Fruit fly (Drosophila melanogaster) whole organism, embryonic: ENCODE data around the gene mRpL3.

ENCODE experiments used
- CG11093 ChIP-seq: fragments of 200-800 bp; sonication (Bioruptor generic); IDR thresholded peaks from 3 replicates; pipeline ENCODE4 v1.3.6; 2022; ENCODE audit warnings: missing biosample characterization, missing genetic modification characterization
- CG11398 ChIP-seq: fragments of 200-800 bp; sonication (Bioruptor generic); optimal IDR thresholded peaks from 2 replicates; lab custom pipeline; 2016; ENCODE audit warnings: missing biosample characterization, missing genetic modification characterization
- CG12769 ChIP-seq: fragments of 200-800 bp; sonication (Bioruptor generic); optimal IDR thresholded peaks from 2 replicates; lab custom pipeline; 2019; ENCODE audit warnings: missing biosample characterization, mild to moderate bottlenecking, missing genetic modification characterization, moderate library complexity
- CG13123 ChIP-seq: fragments of 200-800 bp; sonication (Bioruptor generic); optimal IDR thresholded peaks from 2 replicates; lab custom pipeline; 2016; ENCODE audit warnings: missing biosample characterization, missing genetic modification characterization
- CG13894 ChIP-seq: fragments of 200-800 bp; sonication (Bioruptor generic); optimal IDR thresholded peaks from 3 replicates; lab custom pipeline; 2018; ENCODE audit warnings: missing biosample characterization, mild to moderate bottlenecking, missing genetic modification characterization, moderate library complexity
- CG16779 ChIP-seq: fragments of 200-800 bp; sonication (Bioruptor generic); IDR thresholded peaks from 2 replicates; pipeline ENCODE4 v1.3.6; 2022; ENCODE audit warnings: missing biosample characterization, missing genetic modification characterization
- CG17385 ChIP-seq: fragments of 200-800 bp; sonication (Bioruptor generic); optimal IDR thresholded peaks from 3 replicates; lab custom pipeline; 2018; ENCODE audit warnings: missing biosample characterization, mild to moderate bottlenecking, missing genetic modification characterization
- CG2129 ChIP-seq: fragments of 200-800 bp; sonication (Bioruptor generic); IDR thresholded peaks from 2 replicates; pipeline ENCODE4 v1.3.6; 2022; ENCODE audit warnings: missing biosample characterization, missing genetic modification characterization; ENCODE audit not compliant: partially characterized antibody
- CG2202 ChIP-seq: fragments of 200-800 bp; sonication (Bioruptor generic); optimal IDR thresholded peaks from 2 replicates; lab custom pipeline; 2018; ENCODE audit warnings: missing biosample characterization, mild to moderate bottlenecking, missing genetic modification characterization
- CG31441 ChIP-seq: fragments of 200-800 bp; sonication (Bioruptor generic); IDR thresholded peaks from 2 replicates; pipeline ENCODE4 v1.3.6; 2022; ENCODE audit warnings: missing biosample characterization, missing genetic modification characterization
- CG34224 ChIP-seq: fragments of 200-800 bp; sonication (Bioruptor generic); IDR thresholded peaks from 3 replicates; pipeline ENCODE4 v1.3.6; 2022; ENCODE audit warnings: missing biosample characterization, missing genetic modification characterization; ENCODE audit not compliant: partially characterized antibody
- CG42726 ChIP-seq: fragments of 200-800 bp; sonication (Bioruptor generic); IDR thresholded peaks from 2 replicates; pipeline ENCODE4 v1.3.6; 2022; ENCODE audit warnings: missing biosample characterization, missing genetic modification characterization; ENCODE audit not compliant: partially characterized antibody
- CG4617 ChIP-seq: fragments of 200-800 bp; sonication (Bioruptor generic); optimal IDR thresholded peaks from 3 replicates; lab custom pipeline; 2016; ENCODE audit warnings: missing biosample characterization, missing genetic modification characterization, borderline replicate concordance
- CG6683 ChIP-seq: fragments of 200-800 bp; sonication (Bioruptor generic); optimal IDR thresholded peaks from 2 replicates; lab custom pipeline; 2017; ENCODE audit warnings: missing biosample characterization, mild to moderate bottlenecking, missing genetic modification characterization, missing genetic modification reagents
- CG6689 ChIP-seq: fragments of 200-800 bp; sonication (Bioruptor generic); IDR thresholded peaks from 2 replicates; pipeline ENCODE4 v1.3.6; 2022; ENCODE audit warnings: missing biosample characterization, missing genetic modification characterization
- CG6791 ChIP-seq: fragments of 200-800 bp; sonication (Bioruptor generic); IDR thresholded peaks from 3 replicates; pipeline ENCODE4 v1.3.6; 2022; ENCODE audit warnings: missing biosample characterization, missing genetic modification characterization; ENCODE audit not compliant: partially characterized antibody
- D19A ChIP-seq: fragments of 200-800 bp; optimal IDR thresholded peaks from 3 replicates; lab custom pipeline; 2019; ENCODE audit warnings: missing biosample characterization, mild to moderate bottlenecking, missing genetic modification characterization, moderate library complexity
- Doc3 ChIP-seq: fragments of 200-800 bp; sonication (Bioruptor generic); IDR thresholded peaks from 3 replicates; pipeline ENCODE4 v1.3.6; 2022; ENCODE audit warnings: missing biosample characterization, missing genetic modification characterization; ENCODE audit not compliant: partially characterized antibody
- Dref ChIP-seq: fragments of 200-800 bp; sonication (Bioruptor generic); IDR thresholded peaks from 2 replicates; pipeline ENCODE4 v1.3.6; 2022; ENCODE audit warnings: missing biosample characterization, missing genetic modification characterization
- Ets65A ChIP-seq: fragments of 200-800 bp; sonication (Bioruptor generic); peaks from one replicate; lab custom pipeline; 2016; ENCODE audit warnings: missing biosample characterization, missing genetic modification characterization
- Ets97D ChIP-seq: fragments of 200-800 bp; sonication (Bioruptor generic); optimal IDR thresholded peaks from 3 replicates; lab custom pipeline; 2016; ENCODE audit warnings: missing biosample characterization, missing genetic modification characterization
- HLH54F ChIP-seq: fragments of 200-800 bp; sonication (Bioruptor generic); optimal IDR thresholded peaks from 3 replicates; lab custom pipeline; 2016; ENCODE audit warnings: missing biosample characterization, missing genetic modification characterization
- Hey ChIP-seq: fragments of 200-800 bp; sonication (Bioruptor generic); optimal IDR thresholded peaks from 3 replicates; lab custom pipeline; 2018; ENCODE audit warnings: missing biosample characterization, mild to moderate bottlenecking, missing genetic modification characterization
- Med ChIP-seq: fragments of 200-800 bp; sonication (Bioruptor generic); peaks from one replicate; lab custom pipeline; 2016; ENCODE audit warnings: missing biosample characterization, missing genetic modification characterization, mild to moderate bottlenecking, inconsistent platforms, moderate library complexity
- Nf-YB ChIP-seq: fragments of 200-800 bp; sonication (Bioruptor generic); optimal IDR thresholded peaks from 3 replicates; lab custom pipeline; 2019; ENCODE audit warnings: missing biosample characterization, mild to moderate bottlenecking, missing genetic modification characterization, moderate library complexity
- Sox100B ChIP-seq: fragments of 200-800 bp; sonication (Bioruptor generic); optimal IDR thresholded peaks from 3 replicates; lab custom pipeline; 2018; ENCODE audit warnings: missing biosample characterization, mild to moderate bottlenecking, missing genetic modification characterization
- amos ChIP-seq: fragments of 200-800 bp; sonication (Bioruptor generic); IDR thresholded peaks from 2 replicates; pipeline ENCODE4 v1.3.6; 2022; ENCODE audit warnings: missing biosample characterization, missing genetic modification characterization; ENCODE audit not compliant: partially characterized antibody
- bbx ChIP-seq: fragments of 200-800 bp; sonication (Bioruptor generic); IDR thresholded peaks from 2 replicates; pipeline ENCODE4 v1.3.6; 2022; ENCODE audit warnings: missing biosample characterization, missing genetic modification characterization; ENCODE audit not compliant: partially characterized antibody
- chinmo ChIP-seq: fragments of 200-800 bp; sonication (Bioruptor generic); IDR thresholded peaks from 4 replicates; pipeline ENCODE4 v1.3.6; 2022; ENCODE audit warnings: missing biosample characterization, missing genetic modification characterization; ENCODE audit not compliant: partially characterized antibody
- crc ChIP-seq: fragments of 200-800 bp; sonication (Bioruptor generic); optimal IDR thresholded peaks from 2 replicates; lab custom pipeline; 2016; ENCODE audit warnings: missing biosample characterization, missing genetic modification characterization
- dmrt99B ChIP-seq: fragments of 200-800 bp; sonication (Bioruptor generic); optimal IDR thresholded peaks from 2 replicates; lab custom pipeline; 2018; ENCODE audit warnings: missing biosample characterization, mild to moderate bottlenecking, missing genetic modification characterization, moderate library complexity
- eve ChIP-seq, 2 experiments: fragments of >200 bp; optimal IDR thresholded peaks; 2 replicates each; lab custom pipeline; 2017; ENCODE audit warnings: missing biosample characterization in 2 of 2, missing genetic modification characterization in 2 of 2
- fd96Cb ChIP-seq: fragments of 200-800 bp; sonication (Bioruptor generic); optimal IDR thresholded peaks from 2 replicates; lab custom pipeline; 2018; ENCODE audit warnings: missing biosample characterization, mild to moderate bottlenecking, missing genetic modification characterization, moderate library complexity
- gcm ChIP-seq: fragments of 200-800 bp; sonication (Bioruptor generic); optimal IDR thresholded peaks from 2 replicates; lab custom pipeline; 2019; ENCODE audit warnings: missing biosample characterization, mild to moderate bottlenecking, missing genetic modification characterization, moderate library complexity
- ken ChIP-seq: fragments of 200-800 bp; sonication (Bioruptor generic); IDR thresholded peaks from 3 replicates; pipeline ENCODE4 v1.3.6; 2022; ENCODE audit warnings: missing biosample characterization, missing genetic modification characterization
- knrl ChIP-seq: fragments of 200-800 bp; sonication (Bioruptor generic); IDR thresholded peaks from 3 replicates; pipeline ENCODE4 v1.3.6; 2022; ENCODE audit warnings: missing biosample characterization, missing genetic modification characterization; ENCODE audit not compliant: partially characterized antibody
- mld ChIP-seq: fragments of 200-800 bp; sonication (Bioruptor generic); IDR thresholded peaks from 3 replicates; pipeline ENCODE4 v1.3.6; 2022; ENCODE audit warnings: missing biosample characterization, missing genetic modification characterization; ENCODE audit not compliant: partially characterized antibody
- nerfin-2 ChIP-seq: fragments of 200-800 bp; sonication (Bioruptor generic); IDR thresholded peaks from 2 replicates; pipeline ENCODE4 v1.3.6; 2022; ENCODE audit warnings: missing biosample characterization, missing genetic modification characterization; ENCODE audit not compliant: partially characterized antibody
- pfk ChIP-seq: fragments of 200-800 bp; sonication (Bioruptor generic); optimal IDR thresholded peaks from 2 replicates; lab custom pipeline; 2018; ENCODE audit warnings: missing biosample characterization, mild to moderate bottlenecking, missing genetic modification characterization, moderate library complexity
- sna ChIP-seq: fragments of 200-800 bp; sonication (Bioruptor generic); IDR thresholded peaks from 2 replicates; pipeline ENCODE4 v1.3.6; 2022; ENCODE audit warnings: missing biosample characterization, missing genetic modification characterization; ENCODE audit not compliant: partially characterized antibody
- ssp ChIP-seq: fragments of 200-800 bp; sonication (Bioruptor generic); IDR thresholded peaks from 2 replicates; pipeline ENCODE4 v1.3.6; 2022; ENCODE audit warnings: missing biosample characterization, missing genetic modification characterization
- stwl ChIP-seq: fragments of 200-800 bp; sonication (Bioruptor generic); optimal IDR thresholded peaks from 3 replicates; lab custom pipeline; 2018; ENCODE audit warnings: missing biosample characterization, mild to moderate bottlenecking, missing genetic modification characterization, moderate library complexity
- tap ChIP-seq: fragments of 200-800 bp; optimal IDR thresholded peaks from 3 replicates; lab custom pipeline; 2019; ENCODE audit warnings: missing biosample characterization, mild to moderate bottlenecking, missing genetic modification characterization, moderate library complexity
- tgo ChIP-seq: fragments of 200-800 bp; sonication (Bioruptor generic); IDR thresholded peaks from 3 replicates; pipeline ENCODE4 v1.3.6; 2022; ENCODE audit warnings: missing biosample characterization, missing genetic modification characterization
- vnd ChIP-seq: fragments of 200-800 bp; sonication (Bioruptor generic); IDR thresholded peaks from 3 replicates; pipeline ENCODE4 v1.3.6; 2022; ENCODE audit warnings: missing biosample characterization, missing genetic modification characterization; ENCODE audit not compliant: partially characterized antibody
- vvl ChIP-seq: fragments of 200-800 bp; sonication (Bioruptor generic); IDR thresholded peaks from 2 replicates; pipeline ENCODE4 v1.3.6; 2022; ENCODE audit warnings: missing biosample characterization, missing genetic modification characterization
- zfh1 ChIP-seq: fragments of 200-800 bp; sonication (Bioruptor generic); IDR thresholded peaks from 3 replicates; pipeline ENCODE4 v1.3.6; 2022; ENCODE audit warnings: missing biosample characterization, missing genetic modification characterization

Gene mRpL3

dm6 chrX:15802880-15803650, 42.0 kb downstream of the mRpL3 start:
- TF ChIP-seq CG12769 (tag; lab: Kevin White, UChicago) = no peak
- peak; percentile 30 for TF ChIP-seq D19A
- TF ChIP-seq vvl = peak; percentile 18; the same call in 1 of the 2 replicates
- TF ChIP-seq CG13123 (GFP tag; lab: Kevin White, UChicago) = no peak
- peak; percentile 31; the same call in 1 of the 2 replicates for TF ChIP-seq sna
- TF ChIP-seq CG13894 (tag; lab: Kevin White, UChicago) = peak; percentile 46
- TF ChIP-seq CG2202 (tag; lab: Kevin White, UChicago) = no peak
- peak; percentile 64 for TF ChIP-seq Doc3
- peak; percentile 53; the same call in 1 of the 2 replicates for TF ChIP-seq nerfin-2 (GFP tag; lab: Robert Waterston, UW)
- peak; percentile 71 for TF ChIP-seq knrl (GFP tag; lab: Robert Waterston, UW)
- peak; percentile 86; the same call in 1 of the 2 replicates for TF ChIP-seq amos
- peak; percentile 31 for TF ChIP-seq CG4617 (GFP tag; lab: Kevin White, UChicago)
- TF ChIP-seq CG17385 (GFP tag; lab: Kevin White, UChicago) = peak; percentile 36
- no peak for TF ChIP-seq tap (tag; lab: Kevin White, UChicago)
- no peak for TF ChIP-seq pfk (GFP tag; lab: Kevin White, UChicago)
- no peak for TF ChIP-seq ken
- TF ChIP-seq CG2129 (GFP tag; lab: Robert Waterston, UW) = peak; percentile 56
- peak; percentile 85 for TF ChIP-seq CG6791 (GFP tag; lab: Robert Waterston, UW)
- TF ChIP-seq crc (GFP tag; lab: Kevin White, UChicago) = no peak
- TF ChIP-seq CG34224 (GFP tag; lab: Robert Waterston, UW) = peak; percentile 84
- TF ChIP-seq fd96Cb = no peak
- TF ChIP-seq tgo (GFP tag; lab: Robert Waterston, UW) = 0 out of 3 replicates have a peak, but pooled peaks have one; percentile 17
- no peak for TF ChIP-seq HLH54F (GFP tag; lab: Kevin White, UChicago)
- peak; percentile 32; the same call in 1 of the 2 replicates for TF ChIP-seq CG42726 (GFP tag; lab: Robert Waterston, UW)
- peak; percentile 59 for TF ChIP-seq Med (GFP tag; lab: Kevin White, UChicago)
- peak; percentile 75 for TF ChIP-seq Nf-YB
- peak; percentile 21 for TF ChIP-seq gcm
- no peak for TF ChIP-seq CG31441
- TF ChIP-seq Ets97D (GFP tag; lab: Kevin White, UChicago) = no peak
- no peak for TF ChIP-seq Hey (tag; lab: Kevin White, UChicago)
- TF ChIP-seq Dref (GFP tag; lab: Robert Waterston, UW) = peak; percentile 81
- peak; percentile 72 for TF ChIP-seq ssp (GFP tag; lab: Robert Waterston, UW)
- peak; percentile 42 for TF ChIP-seq stwl (tag; lab: Kevin White, UChicago)
- peak; percentile 59; the same call in 2 of the 3 replicates for TF ChIP-seq vnd (GFP tag; lab: Robert Waterston, UW)
- TF ChIP-seq CG11398 (GFP tag; lab: Kevin White, UChicago) = no peak
- TF ChIP-seq CG16779 (GFP tag; lab: Robert Waterston, UW) = no peak
- TF ChIP-seq dmrt99B (tag; lab: Kevin White, UChicago) = peak; percentile 4
- peak; percentile 74 for TF ChIP-seq bbx
- TF ChIP-seq mld (GFP tag; lab: Robert Waterston, UW) = 0 out of 3 replicates have a peak, but pooled peaks have one; percentile 37
- TF ChIP-seq CG6683 = no peak
- TF ChIP-seq Sox100B (GFP tag; lab: Kevin White, UChicago) = peak; percentile 20
- no peak for TF ChIP-seq CG6689 (GFP tag; lab: Robert Waterston, UW)
- TF ChIP-seq eve (GFP tag; optimal IDR thresholded peaks at IDR 0.05; lab: Kevin White, UChicago) = peak in 1 of 2 experiments; percentile 38
- 0 out of 3 replicates have a peak, but pooled peaks have one; percentile 24 for TF ChIP-seq zfh1 (GFP tag; lab: Robert Waterston, UW)
- TF ChIP-seq Ets65A (GFP tag; lab: Kevin White, UChicago) = peak; percentile 58
- peak; percentile 65; the same call in 2 of the 4 replicates for TF ChIP-seq chinmo
- no peak for TF ChIP-seq CG11093 (GFP tag; lab: Robert Waterston, UW)
